Fruit fly (Drosophila melanogaster) whole organism, prepupa: ENCODE data around the gene CG42834.

Source experiments
- Blimp-1 ChIP-seq: fragments of 200-800 bp; sonication (Bioruptor generic); optimal IDR thresholded peaks from 3 replicates; lab custom pipeline; 2017; ENCODE audit warnings: missing biosample characterization, missing genetic modification characterization, mild to moderate bottlenecking, moderate library complexity, missing genetic modification reagents
- CG9139 ChIP-seq: fragments of 200-800 bp; sonication (Bioruptor generic); optimal IDR thresholded peaks from 3 replicates; lab custom pipeline; 2017; ENCODE audit warnings: missing biosample characterization, mild to moderate bottlenecking, missing genetic modification characterization
- Ets96B ChIP-seq: fragments of 200-800 bp; optimal IDR thresholded peaks from 2 replicates; lab custom pipeline; 2019; ENCODE audit warnings: missing biosample characterization, mild to moderate bottlenecking, missing genetic modification characterization, moderate library complexity
- Lpt ChIP-seq: fragments of 200-800 bp; sonication (Bioruptor generic); optimal IDR thresholded peaks from 3 replicates; lab custom pipeline; 2016; ENCODE audit warnings: missing biosample characterization, missing genetic modification characterization
- OdsH ChIP-seq: fragments of 200-800 bp; sonication (Bioruptor generic); optimal IDR thresholded peaks from 3 replicates; lab custom pipeline; 2016; ENCODE audit warnings: missing biosample characterization, missing genetic modification characterization
- Sox15 ChIP-seq: fragments of 200-800 bp; sonication (Bioruptor generic); optimal IDR thresholded peaks from 3 replicates; lab custom pipeline; 2016; ENCODE audit warnings: missing biosample characterization, missing genetic modification characterization

dm6 chr3R:17434330-17434729 lies 15.8 kb downstream of the CG42834 start, which contains the start of gene CG44090:
- TF ChIP-seq Blimp-1: no peak
- no peak for TF ChIP-seq Sox15
- TF ChIP-seq CG9139: no peak
- no peak for TF ChIP-seq Lpt (GFP tag; lab: Kevin White, UChicago)
- TF ChIP-seq Ets96B (tag; lab: Kevin White, UChicago): no peak
- no peak for TF ChIP-seq OdsH (GFP tag; lab: Kevin White, UChicago)
